Fruit fly (Drosophila melanogaster) whole organism, prepupa: ENCODE data around the gene Pex12.
A peak's percentile ranks its signal among the peaks of the same experiment; 100 is the strongest.

Experiments used
- Blimp-1 ChIP-seq: fragments of 200-800 bp; sonication (Bioruptor generic); optimal IDR thresholded peaks from 3 replicates; lab custom pipeline; 2017; ENCODE audit warnings: missing biosample characterization, missing genetic modification characterization, mild to moderate bottlenecking, moderate library complexity, missing genetic modification reagents
- CG10669 ChIP-seq: fragments of 200-800 bp; sonication (Bioruptor generic); optimal IDR thresholded peaks from 3 replicates; lab custom pipeline; 2018; ENCODE audit warnings: missing biosample characterization, mild to moderate bottlenecking, missing genetic modification characterization, moderate library complexity
- CG11294 ChIP-seq: fragments of 200-800 bp; sonication (Bioruptor generic); IDR thresholded peaks from 2 replicates; pipeline ENCODE4 v1.3.6; 2022; ENCODE audit warnings: missing biosample characterization, missing genetic modification characterization
- CG15336 ChIP-seq: fragments of 200-800 bp; sonication (Bioruptor generic); IDR thresholded peaks from 2 replicates; pipeline ENCODE4 v1.3.6; 2022; ENCODE audit warnings: missing biosample characterization, missing genetic modification characterization
- CG1621 ChIP-seq: fragments of 200-800 bp; sonication (Bioruptor generic); optimal IDR thresholded peaks from 3 replicates; lab custom pipeline; 2018; ENCODE audit warnings: missing biosample characterization, mild to moderate bottlenecking, missing genetic modification characterization
- CG16779 ChIP-seq: fragments of 200-800 bp; sonication (Bioruptor generic); optimal IDR thresholded peaks from 3 replicates; lab custom pipeline; 2017; ENCODE audit warnings: missing biosample characterization, mild to moderate bottlenecking, missing genetic modification characterization
- CG3032 ChIP-seq: fragments of 200-800 bp; optimal IDR thresholded peaks from 2 replicates; lab custom pipeline; 2019; ENCODE audit warnings: missing biosample characterization, mild to moderate bottlenecking, missing genetic modification characterization, moderate library complexity
- CG3919 ChIP-seq: fragments of 200-800 bp; sonication (Bioruptor generic); optimal IDR thresholded peaks from 3 replicates; lab custom pipeline; 2016; ENCODE audit warnings: missing biosample characterization, missing genetic modification characterization
- CG4318 ChIP-seq: fragments of 200-800 bp; sonication (Bioruptor generic); optimal IDR thresholded peaks from 3 replicates; lab custom pipeline; 2017; ENCODE audit warnings: missing biosample characterization, mild to moderate bottlenecking, missing genetic modification characterization
- CG6163 ChIP-seq: fragments of 200-800 bp; sonication (Bioruptor generic); IDR thresholded peaks from 3 replicates; pipeline ENCODE4 v1.3.6; 2022; ENCODE audit warnings: missing biosample characterization, missing genetic modification characterization
- CG6792 ChIP-seq: fragments of 200-800 bp; sonication (Bioruptor generic); optimal IDR thresholded peaks from 3 replicates; lab custom pipeline; 2016; ENCODE audit warnings: missing biosample characterization, missing genetic modification characterization
- CG6808 ChIP-seq: fragments of 200-800 bp; sonication (Bioruptor generic); optimal IDR thresholded peaks from 3 replicates; lab custom pipeline; 2017; ENCODE audit warnings: missing biosample characterization, missing genetic modification characterization, mild to moderate bottlenecking, moderate library complexity, missing genetic modification reagents
- CG6854 ChIP-seq: fragments of 200-800 bp; sonication (Bioruptor generic); optimal IDR thresholded peaks from 2 replicates; lab custom pipeline; 2017; ENCODE audit warnings: missing biosample characterization, mild to moderate bottlenecking, missing genetic modification characterization
- CG7368 ChIP-seq: fragments of 200-800 bp; sonication (Bioruptor generic); optimal IDR thresholded peaks from 3 replicates; lab custom pipeline; 2016; ENCODE audit warnings: missing biosample characterization, missing genetic modification characterization
- CG8119 ChIP-seq: fragments of 200-800 bp; sonication (Bioruptor generic); IDR thresholded peaks from 3 replicates; pipeline ENCODE4 v1.3.6; 2022; ENCODE audit warnings: missing biosample characterization, missing genetic modification characterization
- CG8632 ChIP-seq: fragments of 200-800 bp; sonication (Bioruptor generic); optimal IDR thresholded peaks from 3 replicates; lab custom pipeline; 2016; ENCODE audit warnings: missing biosample characterization, missing genetic modification characterization
- CG9139 ChIP-seq: fragments of 200-800 bp; sonication (Bioruptor generic); optimal IDR thresholded peaks from 3 replicates; lab custom pipeline; 2017; ENCODE audit warnings: missing biosample characterization, mild to moderate bottlenecking, missing genetic modification characterization
- Eip75B ChIP-seq: fragments of 200-800 bp; sonication (Bioruptor generic); optimal IDR thresholded peaks from 3 replicates; lab custom pipeline; 2016; ENCODE audit warnings: missing biosample characterization, missing genetic modification characterization
- Eip78C ChIP-seq: fragments of 200-800 bp; sonication (Bioruptor generic); peaks from one replicate; lab custom pipeline; 2016; ENCODE audit warnings: missing biosample characterization, missing genetic modification characterization
- Eip93F ChIP-seq: fragments of 200-800 bp; sonication (Bioruptor generic); optimal IDR thresholded peaks from 2 replicates; lab custom pipeline; 2016; ENCODE audit warnings: missing biosample characterization, mild to moderate bottlenecking, missing genetic modification characterization
- Ets21C ChIP-seq: fragments of 200-800 bp; sonication (Bioruptor generic); optimal IDR thresholded peaks from 3 replicates; lab custom pipeline; 2016; ENCODE audit warnings: missing biosample characterization, missing genetic modification characterization
- Ets96B ChIP-seq: fragments of 200-800 bp; optimal IDR thresholded peaks from 2 replicates; lab custom pipeline; 2019; ENCODE audit warnings: missing biosample characterization, mild to moderate bottlenecking, missing genetic modification characterization, moderate library complexity
- Gug ChIP-seq: fragments of 200-800 bp; sonication (Bioruptor generic); IDR thresholded peaks from 2 replicates; pipeline ENCODE4 v1.3.6; 2022; ENCODE audit warnings: missing biosample characterization, missing genetic modification characterization
- Hr4 ChIP-seq: fragments of 200-800 bp; sonication (Bioruptor generic); optimal IDR thresholded peaks from 3 replicates; lab custom pipeline; 2016; ENCODE audit warnings: missing biosample characterization, missing genetic modification characterization
- Lpt ChIP-seq: fragments of 200-800 bp; sonication (Bioruptor generic); optimal IDR thresholded peaks from 3 replicates; lab custom pipeline; 2016; ENCODE audit warnings: missing biosample characterization, missing genetic modification characterization
- Sox102F ChIP-seq: fragments of 200-800 bp; sonication (Bioruptor generic); optimal IDR thresholded peaks from 2 replicates; lab custom pipeline; 2016; ENCODE audit warnings: missing biosample characterization, mild to moderate bottlenecking, missing genetic modification characterization
- Sox14 ChIP-seq: fragments of 200-800 bp; sonication (Bioruptor generic); optimal IDR thresholded peaks from 3 replicates; lab custom pipeline; 2016; ENCODE audit warnings: missing biosample characterization, missing genetic modification characterization
- Sox15 ChIP-seq: fragments of 200-800 bp; sonication (Bioruptor generic); optimal IDR thresholded peaks from 3 replicates; lab custom pipeline; 2016; ENCODE audit warnings: missing biosample characterization, missing genetic modification characterization
- achi ChIP-seq: fragments of 200-800 bp; sonication (Bioruptor generic); optimal IDR thresholded peaks from 3 replicates; lab custom pipeline; 2016; ENCODE audit warnings: missing biosample characterization, missing genetic modification characterization
- cyc ChIP-seq: fragments of 200-800 bp; sonication (Bioruptor generic); optimal IDR thresholded peaks from 3 replicates; lab custom pipeline; 2016; ENCODE audit warnings: missing biosample characterization, missing genetic modification characterization
- dac ChIP-seq: fragments of 200-800 bp; sonication (Bioruptor generic); optimal IDR thresholded peaks from 2 replicates; lab custom pipeline; 2017; ENCODE audit warnings: missing biosample characterization, mild to moderate bottlenecking, missing genetic modification characterization
- eg ChIP-seq: fragments of 200-800 bp; sonication (Bioruptor generic); IDR thresholded peaks from 3 replicates; pipeline ENCODE4 v1.3.6; 2022; ENCODE audit warnings: missing biosample characterization, missing genetic modification characterization
- esn ChIP-seq: fragments of 200-800 bp; sonication (Bioruptor generic); optimal IDR thresholded peaks from 2 replicates; lab custom pipeline; 2016; ENCODE audit warnings: missing biosample characterization, mild to moderate bottlenecking, missing genetic modification characterization, moderate library complexity
- fd59A ChIP-seq: fragments of 200-800 bp; sonication (Bioruptor generic); optimal IDR thresholded peaks from 2 replicates; lab custom pipeline; 2017; ENCODE audit warnings: missing biosample characterization, mild to moderate bottlenecking, missing genetic modification characterization, missing genetic modification reagents
- fkh ChIP-seq: fragments of 200-800 bp; sonication (Bioruptor generic); optimal IDR thresholded peaks from 3 replicates; lab custom pipeline; 2017; ENCODE audit warnings: missing biosample characterization, mild to moderate bottlenecking, missing genetic modification characterization, moderate library complexity
- lz ChIP-seq: fragments of 200-800 bp; sonication (Bioruptor generic); optimal IDR thresholded peaks from 3 replicates; lab custom pipeline; 2016; ENCODE audit warnings: missing biosample characterization, missing genetic modification characterization
- svp ChIP-seq: fragments of 200-800 bp; sonication (Bioruptor generic); peaks from one replicate; lab custom pipeline; 2016; ENCODE audit warnings: missing biosample characterization, missing genetic modification characterization
- topi ChIP-seq: fragments of 200-800 bp; sonication (Bioruptor generic); optimal IDR thresholded peaks from 3 replicates; lab custom pipeline; 2016; ENCODE audit warnings: missing biosample characterization, missing genetic modification characterization
- vri ChIP-seq: fragments of 200-800 bp; sonication (Bioruptor generic); optimal IDR thresholded peaks from 3 replicates; lab custom pipeline; 2016; ENCODE audit warnings: missing biosample characterization, mild to moderate bottlenecking, missing genetic modification characterization

Gene Pex12

dm6 chr2L:819315-820032, 3.7 kb downstream of the Pex12 start, which contains the start of the genes PGAP2 and Clp (continued):
- no peak for TF ChIP-seq Eip75B (GFP tag; lab: Kevin White, UChicago)
- no peak for TF ChIP-seq Sox102F
- peak; percentile 63 for TF ChIP-seq Eip93F (GFP tag; lab: Kevin White, UChicago)
- peak; percentile 46 for TF ChIP-seq CG7368 (GFP tag; lab: Kevin White, UChicago)
- TF ChIP-seq CG6808: peak; percentile 2
- TF ChIP-seq CG6854 (GFP tag; lab: Kevin White, UChicago): peak; percentile 1
- no peak for TF ChIP-seq dac
- TF ChIP-seq esn (GFP tag; lab: Kevin White, UChicago): peak; percentile 80
- peak; percentile 13 for TF ChIP-seq Lpt
- peak; percentile 50 for TF ChIP-seq CG6792 (GFP tag; lab: Kevin White, UChicago)
- TF ChIP-seq Ets96B: peak; percentile 69
- TF ChIP-seq fkh: peak; percentile 84
- peak; percentile 74 for TF ChIP-seq CG3032 (tag; lab: Kevin White, UChicago)
- TF ChIP-seq achi (GFP tag; lab: Kevin White, UChicago): no peak

dm6 chr2L:821242-821985, 5.6 kb downstream of the Pex12 start, which contains the start of gene CG3662:
Gene CG3662, plus strand, starts transcription at chr2L:821289.
- TF ChIP-seq svp (GFP tag; lab: Kevin White, UChicago): peak; percentile 67
- no peak for TF ChIP-seq CG8632 (GFP tag; lab: Kevin White, UChicago)
- TF ChIP-seq CG11294 (GFP tag; lab: Robert Waterston, UW): no peak
- TF ChIP-seq fkh: peak; percentile 47
- TF ChIP-seq CG1621 (tag; lab: Kevin White, UChicago): no peak
- no peak for TF ChIP-seq topi
- TF ChIP-seq Gug (GFP tag; lab: Robert Waterston, UW): no peak
- no peak for TF ChIP-seq CG9139 (GFP tag; lab: Kevin White, UChicago)
- TF ChIP-seq lz (GFP tag; lab: Kevin White, UChicago): no peak
- TF ChIP-seq Eip78C (GFP tag; lab: Kevin White, UChicago): peak; percentile 49
- TF ChIP-seq Sox14 (GFP tag; lab: Kevin White, UChicago): peak; percentile 1
- no peak for TF ChIP-seq Eip75B (GFP tag; lab: Kevin White, UChicago)
- 0 out of 3 replicates have a peak, but pooled peaks have one; percentile 22 for TF ChIP-seq CG8119

- no peak for TF ChIP-seq Ets21C (GFP tag; lab: Kevin White, UChicago)
- TF ChIP-seq vri (GFP tag; lab: Kevin White, UChicago): no peak
- 0 out of 3 replicates have a peak, but pooled peaks have one; percentile 4 for TF ChIP-seq CG8119
- peak; percentile 73 for TF ChIP-seq Eip78C (GFP tag; lab: Kevin White, UChicago)
- TF ChIP-seq svp (GFP tag; lab: Kevin White, UChicago): peak; percentile 78
- peak; percentile 14; the same call in 1 of the 2 replicates for TF ChIP-seq CG15336 (GFP tag; lab: Robert Waterston, UW)
These were observed 6.4 kb downstream of the Pex12 start for dm6 chr2L:821986-822711.

- TF ChIP-seq fd59A (GFP tag; lab: Kevin White, UChicago): no peak
- peak; percentile 60 for TF ChIP-seq Sox14 (GFP tag; lab: Kevin White, UChicago)
- peak; percentile 21; the same call in 1 of the 2 replicates for TF ChIP-seq CG15336 (GFP tag; lab: Robert Waterston, UW)
- peak; percentile 9 for TF ChIP-seq CG10669 (GFP tag; lab: Kevin White, UChicago)
- peak; percentile 32 for TF ChIP-seq CG16779 (tag; lab: Kevin White, UChicago)
- peak; percentile 33 for TF ChIP-seq cyc
- peak; percentile 38 for TF ChIP-seq topi
- TF ChIP-seq Ets21C (GFP tag; lab: Kevin White, UChicago): peak; percentile 14
- TF ChIP-seq CG1621 (tag; lab: Kevin White, UChicago): peak; percentile 26
- peak; percentile 66 for TF ChIP-seq fkh
- peak; percentile 70 for TF ChIP-seq vri (GFP tag; lab: Kevin White, UChicago)
- TF ChIP-seq CG9139 (GFP tag; lab: Kevin White, UChicago): no peak
- TF ChIP-seq Hr4 (GFP tag; lab: Kevin White, UChicago): no peak
- TF ChIP-seq CG6163: peak; percentile 59; the same call in 1 of the 3 replicates
- TF ChIP-seq achi (GFP tag; lab: Kevin White, UChicago): peak; percentile 13
- TF ChIP-seq CG6808: peak; percentile 55
- TF ChIP-seq CG6792 (GFP tag; lab: Kevin White, UChicago): peak; percentile 6
- no peak for TF ChIP-seq CG4318 (GFP tag; lab: Kevin White, UChicago)
- peak; percentile 34; the same call in 1 of the 3 replicates for TF ChIP-seq eg (GFP tag; lab: Robert Waterston, UW)
- TF ChIP-seq Lpt: peak; percentile 12
- peak; percentile 32 for TF ChIP-seq CG3919 (GFP tag; lab: Kevin White, UChicago)
- no peak for TF ChIP-seq Sox15
- peak; percentile 35 for TF ChIP-seq CG6854 (GFP tag; lab: Kevin White, UChicago)
- TF ChIP-seq Blimp-1 (GFP tag; lab: Kevin White, UChicago): no peak
- TF ChIP-seq esn (GFP tag; lab: Kevin White, UChicago): peak; percentile 54
These were observed 10.0 kb downstream of the Pex12 start, which contains the start of the genes CG3862 and dock for dm6 chr2L:825768-826263. Gene CG3862, minus strand, starts transcription at chr2L:825861. Gene dock, plus strand, starts transcription at chr2L:825969.
